Fruit fly (Drosophila melanogaster): ENCODE measurements around the gene CG12301.

The CG12301 gene

dm6 chr3L:15592536-15593260 lies 12.1 kb downstream of the CG12301 start:
- TF ChIP-seq CG5204 (GFP tag; optimal IDR thresholded peaks at IDR 0.05) (no peak), CG33017 (tag; optimal IDR thresholded peaks at IDR 0.05) (peak; percentile 28)

dm6 chr3L:15593399-15593798 lies 12.8 kb downstream of the CG12301 start:
- no peak for TF ChIP-seq CG1620 (GFP tag; optimal IDR thresholded peaks at IDR 0.05)
- TF ChIP-seq bab1 (GFP tag; optimal IDR thresholded peaks at IDR 0.05): no peak
- no peak for TF ChIP-seq CG7101 (tag; optimal IDR thresholded peaks at IDR 0.05)
- TF ChIP-seq tj (GFP tag; optimal IDR thresholded peaks at IDR 0.05): no peak
- peak; percentile 17 for TF ChIP-seq ovo (GFP tag; optimal IDR thresholded peaks at IDR 0.05)

dm6 chr3L:15594093-15594653 lies 13.6 kb downstream of the CG12301 start:
- peak; percentile 4 for TF ChIP-seq CG12768 (GFP tag; optimal IDR thresholded peaks at IDR 0.05)
- TF ChIP-seq ovo (GFP tag; optimal IDR thresholded peaks at IDR 0.05): no peak
- TF ChIP-seq CG7101 (tag; optimal IDR thresholded peaks at IDR 0.05): no peak
- TF ChIP-seq cnc (optimal IDR thresholded peaks at IDR 0.05): no peak
- no peak for TF ChIP-seq CG5204 (GFP tag; optimal IDR thresholded peaks at IDR 0.05)
- TF ChIP-seq kay (GFP tag; ENCODE audit: borderline replicate concordance): peak; percentile 8
- TF ChIP-seq cic (GFP tag; optimal IDR thresholded peaks at IDR 0.05): no peak
- no peak for TF ChIP-seq Clk (GFP tag; optimal IDR thresholded peaks at IDR 0.05)
- no peak for TF ChIP-seq Hr96 (GFP tag; optimal IDR thresholded peaks at IDR 0.05)
- no peak for TF ChIP-seq tj (GFP tag; optimal IDR thresholded peaks at IDR 0.05)

- TF ChIP-seq CG12768 (GFP tag; optimal IDR thresholded peaks at IDR 0.05) (peak; percentile 35), CG7045 (GFP tag; optimal IDR thresholded peaks at IDR 0.05) (no peak)
Observed at dm6 chr3L:15595175-15595724, 14.7 kb downstream of the CG12301 start.

- TF ChIP-seq CG7101 (tag; optimal IDR thresholded peaks at IDR 0.05): no peak
- peak; percentile 70 for TF ChIP-seq tj (GFP tag; optimal IDR thresholded peaks at IDR 0.05)
Observed at dm6 chr3L:15595980-15596379, 15.4 kb downstream of the CG12301 start.

dm6 chr3L:15597037-15597785 lies 16.6 kb downstream of the CG12301 start:
- TF ChIP-seq kay (GFP tag; ENCODE audit: borderline replicate concordance) (peak; percentile 78), ovo (GFP tag; optimal IDR thresholded peaks at IDR 0.05) (no peak), CG1620 (GFP tag; optimal IDR thresholded peaks at IDR 0.05) (no peak), Hr96 (GFP tag; optimal IDR thresholded peaks at IDR 0.05) (no peak)

- TF ChIP-seq kay (GFP tag; ENCODE audit: borderline replicate concordance): no peak
- no peak for TF ChIP-seq CG14711 (tag; optimal IDR thresholded peaks at IDR 0.05)
- no peak for TF ChIP-seq bab1 (GFP tag; optimal IDR thresholded peaks at IDR 0.05)
- TF ChIP-seq tj (GFP tag; optimal IDR thresholded peaks at IDR 0.05): no peak
- no peak for TF ChIP-seq Mnt (GFP tag; optimal IDR thresholded peaks at IDR 0.05)
- TF ChIP-seq Hr96 (GFP tag; optimal IDR thresholded peaks at IDR 0.05): no peak
- TF ChIP-seq CG7101 (tag; optimal IDR thresholded peaks at IDR 0.05): no peak
- TF ChIP-seq CG33017 (tag; optimal IDR thresholded peaks at IDR 0.05): no peak
- no peak for TF ChIP-seq ovo (GFP tag; optimal IDR thresholded peaks at IDR 0.05)
- no peak for TF ChIP-seq toe (GFP tag; optimal IDR thresholded peaks at IDR 0.05)
- no peak for TF ChIP-seq CG12768 (GFP tag; optimal IDR thresholded peaks at IDR 0.05)
- TF ChIP-seq CG5204 (GFP tag; optimal IDR thresholded peaks at IDR 0.05): no peak
- TF ChIP-seq cnc (optimal IDR thresholded peaks at IDR 0.05): no peak
- no peak for TF ChIP-seq CG11617 (GFP tag; optimal IDR thresholded peaks at IDR 0.05)
Observed at dm6 chr3L:15597945-15598344, 17.3 kb downstream of the CG12301 start.

dm6 chr3L:15599190-15599589 lies 18.6 kb downstream of the CG12301 start:
- TF ChIP-seq tj (GFP tag; optimal IDR thresholded peaks at IDR 0.05) (no peak), Mnt (GFP tag; optimal IDR thresholded peaks at IDR 0.05) (no peak), bab1 (GFP tag; optimal IDR thresholded peaks at IDR 0.05) (no peak), pad (GFP tag; optimal IDR thresholded peaks at IDR 0.05) (no peak), kay (GFP tag; ENCODE audit: borderline replicate concordance) (no peak), cnc (optimal IDR thresholded peaks at IDR 0.05) (no peak), cic (GFP tag; optimal IDR thresholded peaks at IDR 0.05) (no peak), ovo (GFP tag; optimal IDR thresholded peaks at IDR 0.05) (no peak), CG7045 (GFP tag; optimal IDR thresholded peaks at IDR 0.05) (no peak), CG11617 (GFP tag; optimal IDR thresholded peaks at IDR 0.05) (no peak), Clk (GFP tag; optimal IDR thresholded peaks at IDR 0.05) (no peak), toe (GFP tag; optimal IDR thresholded peaks at IDR 0.05) (no peak)

Data from whole organism, adult.